Fruit fly (Drosophila melanogaster): ENCODE results near the gene Pc.

The Pc gene

dm6 chr3L:21319957-21320356 is 2.1 kb upstream of the Pc start:
- TF ChIP-seq CTCF (optimal IDR thresholded peaks at IDR 0.05), result no peak
- TF ChIP-seq CG8478 (optimal IDR thresholded peaks at IDR 0.05), result no peak

- TF ChIP-seq CG8478 (optimal IDR thresholded peaks at IDR 0.05), result no peak
- no peak for TF ChIP-seq CTCF (optimal IDR thresholded peaks at IDR 0.05)
Observed at dm6 chr3L:21319313-21319907, 1.6 kb upstream of the Pc start.

DNA sequence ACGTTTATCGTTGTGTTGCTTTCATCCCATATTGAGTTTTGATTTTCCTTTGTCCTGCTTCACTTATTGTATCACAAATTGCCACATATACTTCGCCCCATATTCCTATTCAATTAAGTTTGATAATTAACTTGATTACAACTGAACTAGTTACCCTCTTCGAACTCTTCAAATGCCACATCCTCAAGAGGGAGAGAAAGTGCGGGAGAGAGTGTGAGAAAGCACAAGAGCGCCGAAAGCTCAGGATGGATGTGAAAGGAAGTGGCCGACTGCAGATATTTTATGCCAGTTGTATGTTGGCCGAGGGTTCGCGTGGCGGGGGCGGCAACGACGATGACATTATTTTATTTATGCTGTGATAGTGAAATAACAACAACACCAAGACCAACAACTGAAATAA is 654 bp upstream of the Pc start, which contains the start of gene Rab26:
TSS of gene Rab26 (plus strand) at position 301 of the 400 bp plus-strand sequence.
- TF ChIP-seq CG8478 (optimal IDR thresholded peaks at IDR 0.05) (no peak), CTCF (optimal IDR thresholded peaks at IDR 0.05) (no peak)

dm6 chr3L:21304400-21304799 is 13.4 kb downstream of the Pc start, which contains the start of the genes CG11309 and CG7632:
CG11309 (minus strand) TSS chr3L:21304658.
CG7632 (plus strand) TSS chr3L:21304697.
- TF ChIP-seq CTCF (optimal IDR thresholded peaks at IDR 0.05) (no peak), CG8478 (optimal IDR thresholded peaks at IDR 0.05) (no peak)

DNA sequence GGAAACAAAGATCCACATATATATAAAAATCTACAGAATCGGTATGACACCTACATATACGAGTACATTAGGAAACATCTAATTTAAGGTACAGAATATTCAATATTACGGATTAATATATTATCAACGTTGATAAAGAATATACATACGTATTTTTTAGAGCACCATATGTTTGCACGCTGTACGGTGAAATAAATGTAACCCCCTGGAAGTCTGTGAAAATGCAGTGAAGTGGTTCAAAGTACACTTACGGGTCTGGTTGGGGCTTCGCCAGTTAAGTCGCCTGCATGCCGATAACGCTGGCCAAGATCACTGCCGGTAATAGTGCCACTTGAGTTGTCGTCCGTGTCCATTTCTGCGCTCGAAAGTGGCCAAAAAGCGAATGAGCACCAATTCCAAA is 14.2 kb downstream of the Pc start:
- TF ChIP-seq CTCF (optimal IDR thresholded peaks at IDR 0.05) (no peak), CG8478 (optimal IDR thresholded peaks at IDR 0.05) (no peak)

DNA sequence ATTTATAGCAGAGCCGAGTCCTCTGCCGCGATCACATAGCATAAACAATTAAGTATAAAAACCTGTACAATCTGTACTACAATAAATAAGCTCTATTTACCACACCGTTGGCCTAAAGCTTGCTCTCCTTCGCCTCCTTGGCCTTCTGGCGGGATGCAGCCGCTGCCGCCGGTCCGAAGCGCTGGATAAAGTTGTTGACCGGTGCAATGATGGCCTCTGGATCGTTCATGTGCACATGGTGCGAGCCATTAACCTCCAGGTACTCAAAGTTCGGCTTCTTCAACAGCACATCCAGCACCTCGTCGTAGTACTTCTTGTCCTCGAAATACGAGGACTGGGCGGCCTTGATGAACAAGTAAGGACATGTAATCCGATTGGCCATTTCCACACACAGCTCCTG is 15.3 kb downstream of the Pc start:
- TF ChIP-seq CG8478 (optimal IDR thresholded peaks at IDR 0.05), result no peak
- no peak for TF ChIP-seq CTCF (optimal IDR thresholded peaks at IDR 0.05)

- TF ChIP-seq CTCF (optimal IDR thresholded peaks at IDR 0.05) (no peak), CG8478 (optimal IDR thresholded peaks at IDR 0.05) (no peak)
Observed at dm6 chr3L:21301737-21302487, 15.9 kb downstream of the Pc start.

- TF ChIP-seq CG8478 (optimal IDR thresholded peaks at IDR 0.05) (no peak), CTCF (optimal IDR thresholded peaks at IDR 0.05) (no peak)
Observed at dm6 chr3L:21300280-21300679, 17.5 kb downstream of the Pc start, which contains the start of gene Cpr78Cc. Cpr78Cc (plus strand) TSS chr3L:21300580.

- TF ChIP-seq CG8478 (optimal IDR thresholded peaks at IDR 0.05) (no peak), CTCF (optimal IDR thresholded peaks at IDR 0.05) (no peak)
Observed at dm6 chr3L:21299203-21299602, 18.6 kb downstream of the Pc start.

- TF ChIP-seq CTCF (optimal IDR thresholded peaks at IDR 0.05) (no peak), CG8478 (optimal IDR thresholded peaks at IDR 0.05) (no peak)
Observed at dm6 chr3L:21298375-21298774, 19.4 kb downstream of the Pc start, which contains the start of gene CG43702. CG43702 (plus strand) TSS chr3L:21298675.

DNA sequence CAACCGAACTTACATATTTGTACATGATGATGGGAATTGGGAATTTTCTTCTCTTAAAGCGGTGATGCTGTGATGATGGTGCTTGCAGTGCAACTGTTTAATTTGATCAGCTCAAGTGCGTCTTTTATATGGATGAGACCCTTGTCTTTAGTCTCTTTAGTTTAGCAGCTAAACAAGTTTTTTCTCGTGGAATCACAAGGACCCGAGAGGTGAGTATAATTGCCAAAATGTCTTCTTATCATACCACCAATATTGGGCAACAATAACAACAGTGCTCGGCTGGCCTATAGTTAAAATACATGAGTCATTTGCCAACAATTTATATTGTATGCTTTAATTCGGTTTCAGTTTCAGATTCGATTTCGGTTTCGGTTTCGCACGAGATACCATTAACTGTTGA is 20.1 kb downstream of the Pc start, which contains the start of gene Edg78E:
TSS of gene Edg78E (minus strand) at position 101 of the 400 bp plus-strand sequence.
- TF ChIP-seq CG8478 (optimal IDR thresholded peaks at IDR 0.05), result no peak
- TF ChIP-seq CTCF (optimal IDR thresholded peaks at IDR 0.05), result no peak

- TF ChIP-seq CTCF (optimal IDR thresholded peaks at IDR 0.05) (no peak), CG8478 (optimal IDR thresholded peaks at IDR 0.05) (no peak)
Observed at dm6 chr3L:21294202-21294601, 23.6 kb downstream of the Pc start, which contains the start of gene Cpr78Cb. Cpr78Cb (plus strand) TSS chr3L:21294492.

DNA sequence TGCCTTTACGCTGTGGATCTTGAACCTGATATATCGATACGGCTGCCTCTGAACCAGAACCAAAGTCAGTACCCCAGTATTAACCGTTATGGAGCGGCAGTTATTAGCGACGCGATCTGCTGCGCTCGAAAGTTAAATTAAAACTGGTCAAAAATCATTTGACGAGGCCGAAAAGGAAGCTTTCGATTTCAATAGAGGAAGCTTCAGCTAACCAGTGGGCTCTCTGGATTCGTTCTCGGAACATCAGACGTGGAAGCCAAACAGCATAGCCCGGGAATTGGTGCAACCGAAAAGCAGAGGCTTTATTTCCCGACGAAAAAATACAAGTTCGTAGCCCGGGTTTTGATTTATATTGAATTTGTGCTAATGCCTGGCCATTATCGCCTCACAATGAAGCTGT is 25.1 kb downstream of the Pc start, which contains the start of gene Cpr78Ca:
TSS of gene Cpr78Ca (minus strand) at position 101 of the 400 bp plus-strand sequence.
- TF ChIP-seq CG8478 (optimal IDR thresholded peaks at IDR 0.05) (no peak), CTCF (optimal IDR thresholded peaks at IDR 0.05) (no peak)

- no peak for TF ChIP-seq CTCF (optimal IDR thresholded peaks at IDR 0.05)
- TF ChIP-seq CG8478 (optimal IDR thresholded peaks at IDR 0.05), result no peak
Observed at dm6 chr3L:21291055-21291454, 26.8 kb downstream of the Pc start.

DNA sequence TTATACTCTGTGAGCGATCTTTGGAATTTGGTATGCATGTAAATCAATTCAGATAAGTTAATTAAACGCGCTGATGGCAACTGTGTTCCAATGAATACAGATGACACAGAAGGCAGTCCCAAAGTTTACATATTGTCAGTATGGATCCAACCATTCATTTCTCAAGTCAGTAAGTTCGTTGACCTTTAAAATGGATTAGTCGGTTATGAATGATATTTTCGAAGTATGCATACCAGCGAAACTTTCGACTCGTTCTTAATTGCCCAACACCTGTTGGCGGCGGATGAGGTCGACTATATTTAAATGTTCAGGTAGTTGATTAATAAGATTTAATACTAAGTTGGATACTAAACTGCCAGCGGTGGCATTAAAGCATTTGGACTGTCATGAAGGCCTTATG is 27.5 kb downstream of the Pc start:
- TF ChIP-seq CTCF (optimal IDR thresholded peaks at IDR 0.05), result no peak
- TF ChIP-seq CG8478 (optimal IDR thresholded peaks at IDR 0.05), result no peak

All from S2 (cell line).